Fruit fly (Drosophila melanogaster) whole organism, embryonic: ENCODE results near the gene ninaC.
A peak's percentile ranks its signal among the peaks of the same experiment; 100 is the strongest.

Source experiments
- Adf1 ChIP-seq: fragments of 200-800 bp; sonication (Bioruptor generic); IDR thresholded peaks from 2 replicates; pipeline ENCODE4 v1.3.6; 2022; ENCODE audit warnings: missing biosample characterization, missing genetic modification characterization
- Antp ChIP-seq: fragments of 200-800 bp; sonication (Bioruptor generic); optimal IDR thresholded peaks from 3 replicates; lab custom pipeline; 2016; ENCODE audit warnings: missing biosample characterization, missing genetic modification characterization
- B-H2 ChIP-seq: fragments of 200-800 bp; sonication (Bioruptor generic); optimal IDR thresholded peaks from 2 replicates; lab custom pipeline; 2018; ENCODE audit warnings: missing biosample characterization, mild to moderate bottlenecking, missing genetic modification characterization
- CG11093 ChIP-seq: fragments of 200-800 bp; sonication (Bioruptor generic); IDR thresholded peaks from 3 replicates; pipeline ENCODE4 v1.3.6; 2022; ENCODE audit warnings: missing biosample characterization, missing genetic modification characterization
- CG11398 ChIP-seq: fragments of 200-800 bp; sonication (Bioruptor generic); optimal IDR thresholded peaks from 2 replicates; lab custom pipeline; 2016; ENCODE audit warnings: missing biosample characterization, missing genetic modification characterization
- CG11504 ChIP-seq: fragments of 200-800 bp; sonication (Bioruptor generic); optimal IDR thresholded peaks from 3 replicates; lab custom pipeline; 2019; ENCODE audit warnings: missing biosample characterization, mild to moderate bottlenecking, missing genetic modification characterization, moderate library complexity
- CG15269 ChIP-seq: fragments of 200-800 bp; sonication (Bioruptor generic); optimal IDR thresholded peaks from 2 replicates; lab custom pipeline; 2018; ENCODE audit warnings: missing biosample characterization, mild to moderate bottlenecking, missing genetic modification characterization, moderate library complexity
- CG15696 ChIP-seq: fragments of 200-800 bp; sonication (Bioruptor generic); optimal IDR thresholded peaks from 2 replicates; lab custom pipeline; 2019; ENCODE audit warnings: missing biosample characterization, mild to moderate bottlenecking, missing genetic modification characterization, moderate library complexity
- CG16863 ChIP-seq: fragments of 200-800 bp; sonication (Bioruptor generic); optimal IDR thresholded peaks from 3 replicates; lab custom pipeline; 2016; ENCODE audit warnings: missing biosample characterization, missing genetic modification characterization
- CG17612 ChIP-seq: fragments of 200-800 bp; sonication (Bioruptor generic); IDR thresholded peaks from 2 replicates; pipeline ENCODE4 v1.3.6; 2022; ENCODE audit warnings: missing biosample characterization, missing genetic modification characterization
- CG18476 ChIP-seq: fragments of 200-800 bp; sonication (Bioruptor generic); optimal IDR thresholded peaks from 2 replicates; lab custom pipeline; 2016; ENCODE audit warnings: missing biosample characterization, mild to moderate bottlenecking, missing genetic modification characterization
- CG18599 ChIP-seq: fragments of 200-800 bp; sonication (Bioruptor generic); optimal IDR thresholded peaks from 3 replicates; lab custom pipeline; 2017; ENCODE audit warnings: missing biosample characterization, missing genetic modification characterization, mild to moderate bottlenecking, moderate library complexity, missing genetic modification reagents
- CG30431 ChIP-seq: fragments of 200-800 bp; sonication (Bioruptor generic); optimal IDR thresholded peaks from 2 replicates; lab custom pipeline; 2017; ENCODE audit warnings: missing biosample characterization, missing genetic modification characterization
- CG32532 ChIP-seq: fragments of 200-800 bp; sonication (Bioruptor generic); IDR thresholded peaks from 2 replicates; pipeline ENCODE4 v1.3.6; 2022; ENCODE audit warnings: missing biosample characterization, missing genetic modification characterization
- CG32767 ChIP-seq: fragments of 200-800 bp; sonication (Bioruptor generic); IDR thresholded peaks from 2 replicates; pipeline ENCODE4 v1.3.6; 2022; ENCODE audit warnings: missing biosample characterization, missing genetic modification characterization
- CG32772 ChIP-seq: fragments of 200-800 bp; sonication (Bioruptor generic); IDR thresholded peaks from 2 replicates; pipeline ENCODE4 v1.3.6; 2022; ENCODE audit warnings: missing biosample characterization, missing genetic modification characterization
- CG5245 ChIP-seq: fragments of 200-800 bp; sonication (Bioruptor generic); optimal IDR thresholded peaks from 3 replicates; lab custom pipeline; 2016; ENCODE audit warnings: missing biosample characterization, missing genetic modification characterization
- CG6765 ChIP-seq: fragments of 200-800 bp; sonication (Bioruptor generic); optimal IDR thresholded peaks from 3 replicates; lab custom pipeline; 2017; ENCODE audit warnings: missing biosample characterization, mild to moderate bottlenecking, missing genetic modification characterization
- CG7987 ChIP-seq: fragments of 200-800 bp; sonication (Bioruptor generic); optimal IDR thresholded peaks from 2 replicates; lab custom pipeline; 2018; ENCODE audit warnings: missing biosample characterization, mild to moderate bottlenecking, missing genetic modification characterization, moderate library complexity
- CG8359 ChIP-seq: fragments of 200-800 bp; sonication (Bioruptor generic); optimal IDR thresholded peaks from 2 replicates; lab custom pipeline; 2017; ENCODE audit warnings: missing biosample characterization, mild to moderate bottlenecking, missing genetic modification characterization, borderline replicate concordance
- CoRest ChIP-seq: fragments of 200-800 bp; sonication (Bioruptor generic); optimal IDR thresholded peaks from 3 replicates; lab custom pipeline; 2018; ENCODE audit warnings: missing biosample characterization, mild to moderate bottlenecking, missing genetic modification characterization, moderate library complexity
- Doc3 ChIP-seq: fragments of 200-800 bp; sonication (Bioruptor generic); IDR thresholded peaks from 3 replicates; pipeline ENCODE4 v1.3.6; 2022; ENCODE audit warnings: missing biosample characterization, missing genetic modification characterization; ENCODE audit not compliant: partially characterized antibody
- ERR ChIP-seq: fragments of 200-800 bp; sonication (Bioruptor generic); optimal IDR thresholded peaks from 2 replicates; lab custom pipeline; 2016; ENCODE audit warnings: missing biosample characterization, missing genetic modification characterization
- Eip74EF ChIP-seq, 2 experiments: fragments of 200-800 bp in 1 of 2; fragments of >200 bp in 1 of 2; sonication (Bioruptor generic) in 1 of 2; optimal IDR thresholded peaks; 2 replicates each; lab custom pipeline; 2017 to 2019; ENCODE audit warnings: missing biosample characterization in 2 of 2, missing genetic modification characterization in 2 of 2, mild to moderate bottlenecking in 1 of 2, moderate library complexity in 1 of 2
- HLHmδ ChIP-seq: fragments of 200-800 bp; sonication (Bioruptor generic); optimal IDR thresholded peaks from 2 replicates; lab custom pipeline; 2018; ENCODE audit warnings: missing biosample characterization, mild to moderate bottlenecking, missing genetic modification characterization, moderate library complexity
- Hmx ChIP-seq: fragments of 200-800 bp; sonication (Bioruptor generic); optimal IDR thresholded peaks from 2 replicates; lab custom pipeline; 2016; ENCODE audit warnings: missing biosample characterization, missing genetic modification characterization
- Mad ChIP-seq: fragments of 200-800 bp; sonication (Bioruptor generic); optimal IDR thresholded peaks from 2 replicates; lab custom pipeline; 2016; ENCODE audit warnings: missing biosample characterization, missing genetic modification characterization
- Meics ChIP-seq: fragments of 200-800 bp; sonication (Bioruptor generic); optimal IDR thresholded peaks from 2 replicates; lab custom pipeline; 2017; ENCODE audit warnings: missing biosample characterization, mild to moderate bottlenecking, missing genetic modification characterization
- Opbp ChIP-seq: fragments of 200-800 bp; sonication (Bioruptor generic); IDR thresholded peaks from 3 replicates; pipeline ENCODE4 v1.3.6; 2022; ENCODE audit warnings: missing biosample characterization, missing genetic modification characterization; ENCODE audit not compliant: partially characterized antibody
- Pdp1 ChIP-seq, 2 experiments: fragments of 200-800 bp; sonication (Bioruptor generic); optimal IDR thresholded peaks; 3 replicates each; lab custom pipeline; 2016; ENCODE audit warnings: missing biosample characterization in 2 of 2, missing genetic modification characterization in 2 of 2, mild to moderate bottlenecking in 1 of 2, moderate library complexity in 1 of 2
- ab ChIP-seq: fragments of 200-800 bp; sonication (Bioruptor generic); optimal IDR thresholded peaks from 2 replicates; lab custom pipeline; 2016; ENCODE audit warnings: missing biosample characterization, missing genetic modification characterization
- ato ChIP-seq: fragments of 200-800 bp; sonication (Bioruptor generic); IDR thresholded peaks from 2 replicates; pipeline ENCODE4 v1.3.6; 2022; ENCODE audit warnings: missing biosample characterization, missing genetic modification characterization; ENCODE audit not compliant: partially characterized antibody
- bcd ChIP-seq: fragments of 200-800 bp; sonication (Bioruptor generic); optimal IDR thresholded peaks from 2 replicates; lab custom pipeline; 2017; ENCODE audit warnings: missing biosample characterization, mild to moderate bottlenecking, missing genetic modification characterization
- chm ChIP-seq: fragments of 200-800 bp; sonication (Bioruptor generic); IDR thresholded peaks from 2 replicates; pipeline ENCODE4 v1.3.6; 2022; ENCODE audit warnings: missing biosample characterization, missing genetic modification characterization
- crp ChIP-seq, 2 experiments: fragments of 200-800 bp; sonication (Bioruptor generic); optimal IDR thresholded peaks; 2 replicates in 1 of 2; 3 replicates in 1 of 2; lab custom pipeline; 2017; ENCODE audit warnings: missing biosample characterization in 2 of 2, missing genetic modification characterization in 2 of 2, mild to moderate bottlenecking in 1 of 2, moderate library complexity in 1 of 2
- dmrt11E ChIP-seq: fragments of 200-800 bp; sonication (Bioruptor generic); optimal IDR thresholded peaks from 3 replicates; lab custom pipeline; 2018; ENCODE audit warnings: missing biosample characterization, mild to moderate bottlenecking, missing genetic modification characterization, moderate library complexity
- dysf ChIP-seq: fragments of 200-800 bp; sonication (Bioruptor generic); IDR thresholded peaks from 3 replicates; pipeline ENCODE4 v1.3.6; 2022; ENCODE audit warnings: missing biosample characterization, missing genetic modification characterization
- hth ChIP-seq: fragments of >200 bp; optimal IDR thresholded peaks from 2 replicates; lab custom pipeline; 2017; ENCODE audit warnings: inconsistent platforms
- insv ChIP-seq, 2 experiments: fragments of 200-800 bp; sonication (Bioruptor generic); optimal IDR thresholded peaks; 3 replicates each; lab custom pipeline; 2016 to 2018; ENCODE audit warnings: missing biosample characterization in 2 of 2, missing genetic modification characterization in 2 of 2
- otp ChIP-seq: fragments of 200-800 bp; sonication (Bioruptor generic); IDR thresholded peaks from 3 replicates; pipeline ENCODE4, ENCODE4 v1.3.6; 2022; ENCODE audit warnings: missing biosample characterization, missing genetic modification characterization
- sd ChIP-seq: fragments of 200-800 bp; sonication (Bioruptor generic); optimal IDR thresholded peaks from 3 replicates; lab custom pipeline; 2018; ENCODE audit warnings: missing biosample characterization, mild to moderate bottlenecking, missing genetic modification characterization, moderate library complexity
- sens-2 ChIP-seq: fragments of 200-800 bp; sonication (Bioruptor generic); IDR thresholded peaks from 2 replicates; pipeline ENCODE4 v1.3.6; 2022; ENCODE audit warnings: missing biosample characterization, missing genetic modification characterization
- sr ChIP-seq: fragments of 200-800 bp; sonication (Bioruptor generic); IDR thresholded peaks from 3 replicates; pipeline ENCODE4 v1.3.6; 2022; ENCODE audit warnings: missing biosample characterization, missing genetic modification characterization
- tin ChIP-seq: fragments of 200-800 bp; sonication (Bioruptor generic); optimal IDR thresholded peaks from 3 replicates; lab custom pipeline; 2016; ENCODE audit warnings: missing biosample characterization, missing genetic modification characterization
- toy ChIP-seq: fragments of 200-800 bp; sonication (Bioruptor generic); IDR thresholded peaks from 2 replicates; pipeline ENCODE4 v1.3.6; 2022; ENCODE audit warnings: missing biosample characterization, missing genetic modification characterization
- vfl ChIP-seq: fragments of 200-800 bp; sonication (Bioruptor generic); optimal IDR thresholded peaks from 2 replicates; lab custom pipeline; 2016; ENCODE audit warnings: missing biosample characterization, missing genetic modification characterization
- vnd ChIP-seq: fragments of 200-800 bp; sonication (Bioruptor generic); IDR thresholded peaks from 3 replicates; pipeline ENCODE4 v1.3.6; 2022; ENCODE audit warnings: missing biosample characterization, missing genetic modification characterization; ENCODE audit not compliant: partially characterized antibody
- wor ChIP-seq: fragments of 200-800 bp; sonication (Bioruptor generic); IDR thresholded peaks from 2 replicates; pipeline ENCODE4 v1.3.6; 2022; ENCODE audit warnings: missing biosample characterization, missing genetic modification characterization
- zfh2 ChIP-seq: fragments of 200-800 bp; sonication (Bioruptor generic); optimal IDR thresholded peaks from 2 replicates; lab custom pipeline; 2016; ENCODE audit warnings: missing biosample characterization, missing genetic modification characterization

ninaC gene

dm6 chr2L:7426326-7427066 lies 49.0 kb downstream of the ninaC start, which contains the start of gene muc (continued):
- TF ChIP-seq toy (GFP tag; lab: Robert Waterston, UW), result no peak
- TF ChIP-seq chm (GFP tag; lab: Robert Waterston, UW), result peak; percentile 59; the same call in 1 of the 2 replicates
- TF ChIP-seq CG15269 (tag; lab: Kevin White, UChicago), result peak; percentile 40
- no peak for TF ChIP-seq CG11398
- TF ChIP-seq wor, result no peak
- TF ChIP-seq CG6765 (GFP tag; lab: Kevin White, UChicago), result no peak
- no peak for TF ChIP-seq ato (GFP tag; lab: Robert Waterston, UW)
- no peak for TF ChIP-seq CG5245 (GFP tag; lab: Kevin White, UChicago)
- no peak for TF ChIP-seq ERR (GFP tag; lab: Kevin White, UChicago)
- peak; percentile 26 for TF ChIP-seq CG15696 (tag; lab: Kevin White, UChicago)
- no peak for TF ChIP-seq ab
- TF ChIP-seq CG18599 (GFP tag; lab: Kevin White, UChicago), result peak; percentile 33
- TF ChIP-seq CG30431, result no peak
- no peak for TF ChIP-seq crp (GFP tag; optimal IDR thresholded peaks at IDR 0.05; lab: Kevin White, UChicago)
- no peak for TF ChIP-seq CG16863 (GFP tag; lab: Kevin White, UChicago)
- peak; percentile 46 for TF ChIP-seq Antp
- TF ChIP-seq vnd (GFP tag; lab: Robert Waterston, UW), result peak; percentile 51; the same call in 1 of the 3 replicates
- TF ChIP-seq bcd (GFP tag; lab: Kevin White, UChicago), result peak; percentile 34
- no peak for TF ChIP-seq Hmx
- TF ChIP-seq CG32767 (GFP tag; lab: Robert Waterston, UW), result no peak
- no peak for TF ChIP-seq sr (GFP tag; lab: Robert Waterston, UW)
- TF ChIP-seq sens-2 (GFP tag; lab: Robert Waterston, UW), result no peak
- TF ChIP-seq tin, result peak; percentile 49
- peak; percentile 52 to 94 for TF ChIP-seq insv (GFP tag; optimal IDR thresholded peaks at IDR 0.05; lab: Kevin White, UChicago)
- TF ChIP-seq CG7987, result no peak
- peak; percentile 58; the same call in 1 of the 3 replicates for TF ChIP-seq Opbp (GFP tag; lab: Robert Waterston, UW)
- peak; percentile 55 for TF ChIP-seq CG11504 (tag; lab: Kevin White, UChicago)
- TF ChIP-seq Adf1, result no peak
- no peak for TF ChIP-seq CG8359 (GFP tag; lab: Kevin White, UChicago)
- no peak for TF ChIP-seq CG17612 (GFP tag; lab: Robert Waterston, UW)
- TF ChIP-seq dmrt11E, result peak; percentile 40
- TF ChIP-seq hth (lab: Kevin White, UChicago), result no peak
- peak; percentile 43; the same call in 2 of the 3 replicates for TF ChIP-seq dysf (GFP tag; lab: Robert Waterston, UW)
- peak; percentile 66 for TF ChIP-seq CoRest (tag; lab: Kevin White, UChicago)
- TF ChIP-seq HLHmδ, result no peak
- TF ChIP-seq Meics (GFP tag; lab: Kevin White, UChicago), result no peak
- peak; percentile 70 for TF ChIP-seq CG32532 (GFP tag; lab: Robert Waterston, UW)
- 0 out of 2 replicates have a peak, but pooled peaks have one; percentile 13 for TF ChIP-seq CG32772 (GFP tag; lab: Robert Waterston, UW)
- no peak for TF ChIP-seq CG18476 (GFP tag; lab: Kevin White, UChicago)
- no peak for TF ChIP-seq vfl (GFP tag; lab: Kevin White, UChicago)
- peak; percentile 58 for TF ChIP-seq Doc3
- TF ChIP-seq sd (tag; lab: Kevin White, UChicago), result peak; percentile 26
- TF ChIP-seq otp (GFP tag; lab: Robert Waterston, UW), result no peak
- peak; percentile 33 for TF ChIP-seq B-H2 (GFP tag; lab: Kevin White, UChicago)
- peak in 1 of 2 experiments; percentile 67 for TF ChIP-seq Eip74EF (GFP tag; optimal IDR thresholded peaks at IDR 0.05; lab: Kevin White, UChicago)
- peak; percentile 40 for TF ChIP-seq Mad
- TF ChIP-seq Pdp1 (GFP tag; optimal IDR thresholded peaks at IDR 0.05; lab: Kevin White, UChicago), result peak; percentile 28 to 38
- TF ChIP-seq CG11093 (GFP tag; lab: Robert Waterston, UW), result no peak
- peak; percentile 41 for TF ChIP-seq zfh2 (GFP tag; lab: Kevin White, UChicago)
